Worm (Caenorhabditis elegans): ENCODE data around the gene R07G3.8.

The R07G3.8 gene

ce11 chrII:7669409-7669808 lies 49.1 kb upstream of the R07G3.8 start (continued):
- no peak for TF ChIP-seq unc-62 (GFP tag; optimal IDR thresholded peaks at IDR 0.05)
- no peak for TF ChIP-seq aly-2 (tag; optimal IDR thresholded peaks at IDR 0.05)
- TF ChIP-seq nhr-85 (tag), result no peak
- TF ChIP-seq aha-1 (tag; optimal IDR thresholded peaks at IDR 0.05), result no peak
- TF ChIP-seq unc-98 (GFP tag; IDR thresholded peaks at IDR 0.05), result no peak
- TF ChIP-seq hpl-2 (GFP tag; optimal IDR thresholded peaks at IDR 0.05), result no peak
- no peak for TF ChIP-seq grh-1 (GFP tag; IDR thresholded peaks at IDR 0.05)
- peak; percentile 0 for TF ChIP-seq dsc-1 (tag; optimal IDR thresholded peaks at IDR 0.05)
- no peak for TF ChIP-seq C04F5.9 (tag; optimal IDR thresholded peaks at IDR 0.05)
- TF ChIP-seq fos-1 (tag; optimal IDR thresholded peaks at IDR 0.05), result no peak
- no peak for TF ChIP-seq hlh-4 (tag; optimal IDR thresholded peaks at IDR 0.05)
- no peak for TF ChIP-seq fkh-8 (tag; optimal IDR thresholded peaks at IDR 0.05)
- no peak for TF ChIP-seq ztf-11 (tag; optimal IDR thresholded peaks at IDR 0.05)
- TF ChIP-seq tlp-1 (tag; optimal IDR thresholded peaks at IDR 0.05), result no peak
- peak; percentile 28 for TF ChIP-seq C16A3.4 (tag; optimal IDR thresholded peaks at IDR 0.05)
- peak in 1 of 2 experiments; percentile 65 for TF ChIP-seq lsy-2 (tag; optimal IDR thresholded peaks at IDR 0.05)
- no peak for TF ChIP-seq mab-9 (GFP tag; IDR thresholded peaks at IDR 0.05)
- no peak for TF ChIP-seq efl-3 (GFP tag; optimal IDR thresholded peaks at IDR 0.05)
- peak; percentile 2 for TF ChIP-seq tbx-2 (tag; optimal IDR thresholded peaks at IDR 0.05)
- TF ChIP-seq irx-1 (tag; optimal IDR thresholded peaks at IDR 0.05), result no peak
- peak; percentile 49 for TF ChIP-seq lin-14 (GFP tag; optimal IDR thresholded peaks at IDR 0.05)
- TF ChIP-seq xbp-1 (tag; optimal IDR thresholded peaks at IDR 0.05), result no peak
- TF ChIP-seq nhr-84 (tag; optimal IDR thresholded peaks at IDR 0.05), result no peak
- no peak for TF ChIP-seq ceh-63 (GFP tag; optimal IDR thresholded peaks at IDR 0.05)
- TF ChIP-seq zag-1 (tag; optimal IDR thresholded peaks at IDR 0.05), result no peak
- TF ChIP-seq mef-2 (tag; optimal IDR thresholded peaks at IDR 0.05), result no peak
- no peak for TF ChIP-seq unc-30 (tag; optimal IDR thresholded peaks at IDR 0.05)
- TF ChIP-seq nhr-28 (tag; optimal IDR thresholded peaks at IDR 0.05), result no peak
- TF ChIP-seq nhr-47 (tag; optimal IDR thresholded peaks at IDR 0.05), result no peak
- TF ChIP-seq lin-13 (GFP tag; optimal IDR thresholded peaks at IDR 0.05), result no peak
- TF ChIP-seq nhr-76 (tag; optimal IDR thresholded peaks at IDR 0.05), result no peak
- peak; percentile 62 for TF ChIP-seq mep-1 (tag; optimal IDR thresholded peaks at IDR 0.05)
- peak; percentile 42 for TF ChIP-seq skn-1 (tag; optimal IDR thresholded peaks at IDR 0.05)
- no peak for TF ChIP-seq nhr-90 (tag; optimal IDR thresholded peaks at IDR 0.05; ENCODE audit: poor library complexity)
- TF ChIP-seq rnt-1 (tag; optimal IDR thresholded peaks at IDR 0.05), result no peak
- no peak for TF ChIP-seq ces-1 (GFP tag; optimal IDR thresholded peaks at IDR 0.05)
- no peak for TF ChIP-seq lir-3 (tag; optimal IDR thresholded peaks at IDR 0.05; ENCODE audit: poor library complexity)
- no peak for TF ChIP-seq ceh-8 (GFP tag; optimal IDR thresholded peaks at IDR 0.05)
- no peak for TF ChIP-seq vab-15 (tag; optimal IDR thresholded peaks at IDR 0.05)
- no peak for TF ChIP-seq sptf-1 (tag; optimal IDR thresholded peaks at IDR 0.05)
- TF ChIP-seq jun-1 (tag; optimal IDR thresholded peaks at IDR 0.05), result no peak
- peak; percentile 19 to 28 for TF ChIP-seq efl-1 (optimal IDR thresholded peaks at IDR 0.05)
- TF ChIP-seq efl-1 (GFP tag; optimal IDR thresholded peaks at IDR 0.05 in 1 of 2), result peak; percentile 10 to 45
- TF ChIP-seq alr-1 (tag; optimal IDR thresholded peaks at IDR 0.05; ENCODE audit: borderline replicate concordance), result no peak
- no peak for TF ChIP-seq nhr-77 (tag; optimal IDR thresholded peaks at IDR 0.05)
- no peak for TF ChIP-seq sox-4 (tag; optimal IDR thresholded peaks at IDR 0.05)
- TF ChIP-seq nhr-12 (tag; optimal IDR thresholded peaks at IDR 0.05), result no peak
- TF ChIP-seq nhr-20 (tag; optimal IDR thresholded peaks at IDR 0.05), result peak; percentile 19
- no peak for TF ChIP-seq ets-5 (GFP tag; IDR thresholded peaks at IDR 0.05)
- no peak for TF ChIP-seq elt-2 (tag; optimal IDR thresholded peaks at IDR 0.05)
- no peak for TF ChIP-seq pqm-1 (tag; optimal IDR thresholded peaks at IDR 0.05)
- peak; percentile 12 for TF ChIP-seq blmp-1 (tag; optimal IDR thresholded peaks at IDR 0.05)

Data from whole organism, L1 larva.